Fruit fly (Drosophila melanogaster) S2 (cell line): Measurements from ENCODE around the gene Hsp26.

Experiments
- CG8478 ChIP-seq: fragments of >200 bp; optimal IDR thresholded peaks from 2 replicates; lab custom pipeline; 2018
- CTCF ChIP-seq, 2 experiments: fragments of >200 bp; optimal IDR thresholded peaks; 2 replicates each; lab custom pipeline; 2018

The Hsp26 gene

DNA sequence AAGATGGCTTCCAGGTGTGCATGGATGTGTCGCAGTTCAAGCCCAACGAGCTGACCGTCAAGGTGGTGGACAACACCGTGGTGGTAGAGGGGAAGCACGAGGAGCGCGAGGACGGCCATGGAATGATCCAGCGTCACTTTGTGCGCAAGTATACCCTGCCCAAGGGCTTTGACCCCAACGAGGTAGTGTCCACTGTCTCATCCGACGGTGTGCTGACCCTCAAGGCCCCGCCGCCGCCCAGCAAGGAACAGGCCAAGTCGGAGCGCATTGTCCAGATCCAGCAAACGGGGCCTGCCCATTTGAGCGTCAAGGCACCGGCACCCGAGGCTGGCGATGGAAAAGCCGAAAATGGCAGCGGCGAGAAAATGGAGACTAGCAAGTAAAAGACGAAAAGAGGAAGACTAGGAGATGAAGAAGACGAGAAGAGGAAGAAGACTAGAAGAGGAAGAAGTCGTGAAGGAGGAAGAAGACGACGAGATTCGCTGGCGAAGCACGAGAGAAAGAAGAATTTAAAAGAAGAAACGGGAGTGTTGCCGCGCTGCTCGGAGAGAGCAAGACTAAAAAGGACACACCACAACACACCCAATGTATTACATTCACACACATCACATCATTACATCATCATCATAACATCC, 7.3 kb upstream of the Hsp26 start:
- TF ChIP-seq CG8478 (lab: Kevin White, UChicago), result no peak
- TF ChIP-seq CTCF (optimal IDR thresholded peaks at IDR 0.05; lab: Kevin White, UChicago), result no peak

DNA sequence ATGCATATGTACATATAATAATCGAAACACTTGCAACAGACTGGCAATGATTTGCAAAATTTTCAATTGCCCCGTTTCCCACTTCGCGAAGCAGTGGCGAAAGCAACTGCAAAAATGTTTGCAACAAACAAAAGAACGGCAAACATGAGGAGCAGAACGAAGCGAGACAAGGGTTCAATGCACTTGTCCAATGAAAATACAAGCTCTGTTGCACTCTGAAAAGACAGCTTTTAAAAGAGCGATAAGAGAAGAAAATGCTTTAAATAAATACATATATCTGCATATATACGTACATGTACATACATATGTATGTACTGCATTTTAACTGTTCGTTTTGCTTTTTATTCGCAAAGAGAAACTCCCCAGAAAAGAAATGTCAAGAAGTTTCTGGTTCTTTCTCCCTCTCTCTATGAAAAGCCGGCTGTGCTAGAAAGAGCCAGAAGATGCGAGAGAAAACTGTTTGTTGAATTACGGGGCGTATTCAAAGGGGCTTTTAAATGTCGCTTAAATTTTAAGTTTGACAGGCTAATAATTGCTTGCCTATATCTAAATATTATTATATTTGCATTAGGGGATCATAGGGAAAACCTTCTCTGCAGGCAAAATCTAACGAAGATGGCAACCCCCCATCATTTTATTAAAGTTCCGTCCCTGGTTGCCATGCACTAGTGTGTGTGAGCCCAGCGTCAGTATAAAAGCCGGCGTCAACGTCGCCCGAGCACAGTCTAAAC, 6.3 kb upstream of the Hsp26 start, which contains the start of gene Hsp27:
Hsp27 (plus strand) TSS at position 719 of the 731 bp plus-strand sequence.
- no peak for TF ChIP-seq CTCF (optimal IDR thresholded peaks at IDR 0.05; lab: Kevin White, UChicago)
- TF ChIP-seq CG8478 (lab: Kevin White, UChicago), result no peak

DNA sequence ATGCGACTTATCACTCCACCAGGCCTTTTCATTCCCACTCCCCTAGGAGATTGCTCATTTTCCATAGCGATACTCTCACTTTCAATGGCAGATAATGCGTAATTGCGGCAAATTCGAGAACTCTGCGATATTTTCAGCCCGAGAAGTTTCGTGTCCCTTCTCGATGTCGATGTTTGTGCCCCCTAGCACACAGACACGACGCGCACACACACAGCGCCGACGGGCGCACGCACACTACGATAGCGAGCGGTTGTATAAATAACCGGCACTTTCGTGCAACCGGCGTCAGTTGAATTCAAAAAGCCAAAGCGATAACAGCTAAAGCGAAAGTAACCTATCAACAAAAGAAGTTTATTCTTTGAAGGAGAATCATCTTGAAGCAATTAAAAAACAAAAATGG, 4.4 kb upstream of the Hsp26 start, which contains the start of gene Hsp23:
Hsp23 (plus strand) TSS at position 281 of the 400 bp plus-strand sequence.
- no peak for TF ChIP-seq CTCF (optimal IDR thresholded peaks at IDR 0.05; lab: Kevin White, UChicago)
- TF ChIP-seq CG8478 (lab: Kevin White, UChicago), result no peak

DNA sequence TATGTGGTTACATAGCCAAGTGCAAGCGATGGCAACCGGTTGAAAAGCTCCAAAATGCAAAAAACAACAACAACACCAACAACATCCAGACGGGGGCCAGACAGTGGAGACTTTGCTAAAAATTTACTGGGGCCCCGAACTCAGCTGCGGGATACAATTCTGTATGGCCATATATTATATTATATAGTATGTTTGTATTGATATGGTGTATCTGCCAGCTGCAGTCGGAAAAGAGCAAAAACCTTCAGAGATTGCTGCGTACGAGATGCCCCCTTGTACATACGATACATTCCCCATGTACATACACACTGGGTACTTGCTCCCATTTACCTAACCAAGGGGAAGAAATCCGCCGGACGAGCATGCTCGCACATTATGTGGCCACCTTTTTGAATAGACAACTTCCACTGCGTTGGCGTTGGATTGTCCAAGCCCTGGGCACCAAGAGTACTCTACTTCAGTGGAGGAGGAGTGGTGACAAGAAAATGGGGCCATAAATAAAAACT, 3.2 kb upstream of the Hsp26 start:
- TF ChIP-seq CG8478 (lab: Kevin White, UChicago), result no peak
- no peak for TF ChIP-seq CTCF (optimal IDR thresholded peaks at IDR 0.05; lab: Kevin White, UChicago)

DNA sequence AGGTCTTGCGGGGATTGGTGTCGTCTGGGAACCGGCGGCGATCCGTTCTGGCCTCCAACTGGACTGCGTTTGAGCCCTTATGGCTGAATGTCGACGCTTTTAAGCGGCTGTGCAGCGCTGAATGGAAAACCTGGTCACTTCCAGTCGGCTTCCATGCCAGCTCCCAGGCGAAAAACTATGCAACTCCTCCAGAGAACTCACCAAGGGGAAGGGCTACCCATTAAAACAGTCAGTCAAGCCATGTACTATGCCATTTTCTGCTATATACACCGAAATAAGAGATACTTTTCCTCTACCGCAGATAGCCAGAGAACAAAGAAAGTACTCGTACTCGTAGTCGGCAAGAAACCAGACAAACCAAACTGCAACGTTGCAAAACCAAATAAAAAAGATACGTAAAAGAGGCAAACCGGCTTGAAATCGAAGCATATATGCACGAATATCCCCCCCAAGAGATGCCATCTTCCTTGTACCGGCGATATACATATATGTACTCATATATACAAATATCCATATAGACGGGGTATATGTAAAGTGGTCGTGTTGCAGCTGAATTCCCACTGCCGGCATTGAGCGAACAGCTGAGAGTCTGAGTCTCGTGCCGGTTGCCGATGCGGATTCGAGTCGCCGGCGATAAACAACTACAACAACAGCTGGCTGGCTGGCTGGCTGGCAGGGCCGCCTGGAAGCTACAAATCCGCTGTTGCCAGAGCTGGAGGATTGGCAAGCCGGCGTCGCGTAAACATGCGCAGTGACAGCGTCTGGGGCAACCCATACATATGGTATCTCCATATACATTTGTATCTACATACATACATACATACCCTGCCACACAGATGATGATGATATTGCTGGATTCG, 2.5 kb upstream of the Hsp26 start, which contains the start of gene Hsp67Ba:
Hsp67Ba (minus strand) TSS at position 51 of the 860 bp plus-strand sequence.
- TF ChIP-seq CTCF (optimal IDR thresholded peaks at IDR 0.05; lab: Kevin White, UChicago) (no peak), CG8478 (lab: Kevin White, UChicago) (no peak)

DNA sequence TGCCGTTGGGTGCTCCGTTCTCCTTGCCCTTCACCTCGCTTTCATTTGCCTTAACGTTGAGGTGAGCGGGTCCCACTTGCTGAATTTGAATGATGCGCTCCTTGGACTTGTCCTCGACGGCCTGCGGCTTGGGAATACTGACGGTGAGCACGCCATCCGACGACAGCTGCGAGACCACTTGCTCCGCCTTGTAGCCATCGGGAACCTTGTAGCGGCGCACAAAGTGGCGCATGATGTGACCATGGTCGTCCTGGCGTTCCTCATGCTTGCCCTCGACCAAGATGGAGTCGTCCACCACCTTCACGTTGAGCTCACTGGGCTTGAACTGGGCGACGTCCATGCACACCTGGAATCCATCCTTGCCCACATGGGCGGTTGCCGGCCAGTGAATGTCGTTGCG, 654 bp downstream of the Hsp26 start:
- TF ChIP-seq CTCF (optimal IDR thresholded peaks at IDR 0.05; lab: Kevin White, UChicago) (no peak), CG8478 (lab: Kevin White, UChicago) (no peak)

DNA sequence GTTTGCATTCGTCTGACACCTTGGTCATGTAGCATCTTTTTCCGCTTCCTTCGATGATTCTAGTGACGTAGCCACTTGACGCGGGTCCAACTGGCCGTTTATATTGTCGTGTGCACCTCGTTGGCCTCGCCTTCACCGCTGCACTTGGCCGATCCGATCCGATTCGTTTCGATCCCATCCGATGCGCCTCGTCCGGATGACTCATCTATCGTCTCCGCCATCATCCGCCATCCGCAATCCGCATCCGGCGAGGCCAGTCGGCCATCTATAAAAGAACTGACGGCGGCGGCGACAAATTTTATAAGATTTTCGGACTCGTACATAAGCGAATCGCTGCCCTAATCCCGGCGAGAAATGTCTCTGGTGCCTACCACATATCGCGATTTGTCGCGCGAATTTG, 2.1 kb downstream of the Hsp26 start, which contains the start of gene CG4461:
CG4461 (plus strand) TSS at position 301 of the 400 bp plus-strand sequence.
- TF ChIP-seq CG8478 (lab: Kevin White, UChicago), result no peak
- no peak for TF ChIP-seq CTCF (optimal IDR thresholded peaks at IDR 0.05; lab: Kevin White, UChicago)

DNA sequence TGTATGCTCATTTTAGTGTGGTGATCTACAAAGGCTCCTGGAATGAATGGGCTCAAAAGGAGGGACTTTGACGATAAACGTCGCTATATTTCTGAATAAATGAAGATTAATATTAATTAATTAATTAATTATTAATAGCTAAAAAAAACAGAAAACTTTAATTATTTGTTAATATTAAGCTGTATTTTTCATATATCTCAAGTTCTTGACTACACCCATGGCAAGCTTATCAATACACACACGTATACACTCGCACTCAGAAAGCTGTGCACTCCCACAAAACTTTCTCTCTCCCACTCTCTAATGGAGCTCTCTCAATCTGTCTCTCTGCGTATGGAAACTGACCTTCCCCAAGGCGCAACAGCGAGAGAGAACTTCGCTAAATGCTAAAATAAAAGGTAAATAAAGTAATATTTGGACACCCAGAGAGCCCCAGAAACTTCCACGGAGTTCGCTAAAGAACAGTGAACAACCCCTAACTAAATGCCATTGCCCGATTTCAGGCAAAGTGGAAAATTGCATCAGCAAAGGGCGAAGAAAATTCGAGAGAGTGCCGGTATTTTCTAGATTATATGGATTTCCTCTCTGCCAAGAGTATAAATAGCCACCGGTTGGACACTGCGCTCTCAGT, 3.7 kb downstream of the Hsp26 start:
- TF ChIP-seq CG8478 (lab: Kevin White, UChicago) (no peak), CTCF (optimal IDR thresholded peaks at IDR 0.05; lab: Kevin White, UChicago) (no peak)

DNA sequence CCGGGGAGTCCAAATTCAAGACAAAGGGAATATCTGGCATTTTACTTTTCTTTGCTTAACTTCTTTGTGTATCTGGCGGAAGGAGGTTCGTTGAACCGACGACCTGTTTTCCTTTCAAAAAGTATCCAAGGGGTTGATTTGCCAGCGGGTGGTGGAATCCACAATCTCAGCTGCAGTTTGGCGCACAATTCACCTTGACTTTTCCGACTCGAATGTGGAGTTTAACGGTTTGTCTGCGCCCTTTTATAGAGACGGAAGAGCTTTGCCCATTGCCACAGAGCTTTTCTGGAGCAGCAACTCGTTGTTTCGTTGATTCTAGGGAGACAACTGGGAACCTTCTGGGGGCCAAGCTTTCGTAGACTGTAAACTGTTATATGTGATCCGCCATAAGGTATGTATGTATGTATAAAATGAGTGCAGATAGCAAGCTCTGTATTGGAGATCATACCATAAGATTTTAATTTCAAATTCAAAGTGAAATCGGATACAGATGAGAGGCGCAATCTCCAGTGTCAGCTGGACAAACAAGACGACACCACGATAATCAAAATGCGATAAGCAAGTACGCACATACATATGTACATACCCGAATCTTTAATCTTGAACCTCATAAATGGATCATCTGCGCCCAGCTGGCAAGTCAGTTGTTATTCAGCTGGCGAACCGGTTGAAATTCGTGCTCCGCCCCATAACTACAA, 4.8 kb downstream of the Hsp26 start, which contains the start of the genes Hsp67Bc, CG4456 and Hsp22:
Hsp67Bc (minus strand) TSS at position 220 of the 698 bp plus-strand sequence.
CG4456 (plus strand) TSS at position 445 of the 698 bp plus-strand sequence.
Hsp22 (plus strand) TSS at position 654 of the 698 bp plus-strand sequence.
- TF ChIP-seq CTCF (optimal IDR thresholded peaks at IDR 0.05; lab: Kevin White, UChicago) (no peak), CG8478 (lab: Kevin White, UChicago) (no peak)

DNA sequence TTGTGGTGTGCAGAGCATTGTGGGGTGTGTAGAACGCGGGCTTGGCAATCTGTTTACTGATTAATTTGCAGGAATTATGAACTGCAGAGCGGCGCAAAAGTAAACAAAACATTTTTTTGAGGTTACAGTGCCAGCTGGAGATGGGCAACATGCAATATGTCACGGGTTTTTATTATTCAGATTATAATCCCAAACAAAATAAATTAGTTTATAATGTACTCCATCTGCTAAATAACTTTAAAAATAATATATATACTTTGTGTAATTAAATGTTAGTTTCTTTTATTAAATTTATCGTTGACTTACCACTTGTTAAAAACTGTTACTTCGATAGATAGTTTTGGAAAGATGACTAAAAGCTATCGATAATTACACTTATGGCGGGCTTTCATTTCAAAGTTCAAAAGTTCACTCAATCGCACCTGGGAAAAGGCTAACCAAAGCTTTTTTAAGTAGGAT, 6.3 kb downstream of the Hsp26 start, which contains the start of gene Fdx1:
Fdx1 (minus strand) TSS at position 332 of the 459 bp plus-strand sequence.
- TF ChIP-seq CG8478 (lab: Kevin White, UChicago), result no peak
- no peak for TF ChIP-seq CTCF (optimal IDR thresholded peaks at IDR 0.05; lab: Kevin White, UChicago)

DNA sequence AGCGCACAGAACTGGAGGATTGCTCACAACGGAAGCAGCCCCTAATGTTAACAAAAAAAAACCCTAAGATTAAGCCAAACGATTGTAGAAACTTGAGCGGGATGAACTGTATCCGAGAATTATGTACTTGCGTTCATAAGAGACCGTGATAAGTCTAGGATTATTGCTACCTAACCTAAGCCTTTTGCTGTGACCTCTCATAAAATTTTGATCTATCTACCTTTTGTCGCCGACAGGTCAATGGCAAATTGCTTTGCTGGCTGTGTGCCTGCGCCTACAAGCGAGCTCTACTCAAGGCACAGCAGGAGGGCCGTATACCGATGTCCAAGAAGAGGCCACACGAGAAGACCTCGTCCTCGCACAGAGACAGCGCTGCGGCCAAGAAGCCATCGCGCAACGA, 8.6 kb downstream of the Hsp26 start:
- no peak for TF ChIP-seq CTCF (optimal IDR thresholded peaks at IDR 0.05; lab: Kevin White, UChicago)
- no peak for TF ChIP-seq CG8478 (lab: Kevin White, UChicago)

DNA sequence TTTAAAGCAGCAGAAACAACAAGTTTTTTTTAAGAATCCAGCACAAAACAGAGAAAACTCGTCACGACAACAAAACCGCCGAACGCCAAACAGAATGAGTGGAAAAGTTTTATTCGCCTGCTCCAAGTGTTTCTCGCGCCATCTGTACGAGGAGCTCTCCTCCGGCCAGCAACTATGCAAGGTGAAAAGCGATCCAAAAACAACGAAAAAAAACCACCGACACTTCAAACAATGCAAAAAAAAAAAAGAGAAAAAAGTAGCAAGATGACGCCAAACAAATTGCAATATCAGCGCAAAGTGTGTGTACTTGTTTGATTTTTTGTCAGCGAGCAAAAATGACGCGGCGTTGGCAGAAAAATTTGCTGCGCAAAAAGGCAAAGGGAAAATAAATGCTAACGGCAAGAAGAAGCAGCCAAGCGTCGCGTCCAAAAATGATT, 9.8 kb downstream of the Hsp26 start:
- TF ChIP-seq CTCF (optimal IDR thresholded peaks at IDR 0.05; lab: Kevin White, UChicago) (no peak), CG8478 (lab: Kevin White, UChicago) (no peak)
